Fruit fly (Drosophila melanogaster) whole organism, wandering third instar larva: ENCODE measurements around the gene Lkb1.

Experiments
- Abd-B ChIP-seq: fragments of >200 bp; optimal IDR thresholded peaks from 2 replicates; lab custom pipeline; 2017; ENCODE audit warnings: missing biosample characterization, missing genetic modification characterization
- CG32264 ChIP-seq: fragments of 200-800 bp; sonication (Bioruptor generic); optimal IDR thresholded peaks from 2 replicates; lab custom pipeline; 2016; ENCODE audit warnings: missing biosample characterization, missing genetic modification characterization
- CG9705 ChIP-seq: fragments of 200-800 bp; sonication (Bioruptor generic); optimal IDR thresholded peaks from 2 replicates; lab custom pipeline; 2018; ENCODE audit warnings: missing biosample characterization, mild to moderate bottlenecking, missing genetic modification characterization
- Dif ChIP-seq: fragments of 200-275, 200-300 bp; sonication (Bioruptor generic); optimal IDR thresholded peaks from 2 replicates; lab custom pipeline; 2018; ENCODE audit warnings: missing biosample characterization, missing genetic modification characterization; ENCODE audit not compliant: partially characterized antibody
- GATAd ChIP-seq: sonication (Bioruptor generic); optimal IDR thresholded peaks from 2 replicates; lab custom pipeline; 2016; ENCODE audit warnings: missing biosample characterization, missing genetic modification characterization
- HLH106 ChIP-seq: fragments of 200-800 bp; optimal IDR thresholded peaks from 3 replicates; lab custom pipeline; 2019; ENCODE audit warnings: missing biosample characterization, mild to moderate bottlenecking, missing genetic modification characterization, moderate library complexity
- Hnf4 ChIP-seq: fragments of 200-800 bp; sonication (Bioruptor generic); optimal IDR thresholded peaks from 2 replicates; lab custom pipeline; 2016; ENCODE audit warnings: missing biosample characterization, mild to moderate bottlenecking, missing genetic modification characterization
- Hr78 ChIP-seq: fragments of >200 bp; optimal IDR thresholded peaks from 2 replicates; lab custom pipeline; 2017; ENCODE audit warnings: missing biosample characterization, missing genetic modification characterization
- Hr83 ChIP-seq: fragments of 200-300 bp; sonication (Bioruptor generic); optimal IDR thresholded peaks from 2 replicates; lab custom pipeline; 2016; ENCODE audit warnings: missing biosample characterization, mild to moderate bottlenecking, missing genetic modification characterization, moderate library complexity; ENCODE audit not compliant: poor library complexity, severe bottlenecking
- Jra ChIP-seq: sonication (Bioruptor generic); optimal IDR thresholded peaks from 2 replicates; lab custom pipeline; 2016; ENCODE audit warnings: missing biosample characterization, missing genetic modification characterization
- Mio ChIP-seq: sonication (Bioruptor generic); optimal IDR thresholded peaks from 2 replicates; lab custom pipeline; 2016; ENCODE audit warnings: missing biosample characterization, missing genetic modification characterization
- Myc ChIP-seq: fragments of >200 bp; optimal IDR thresholded peaks from 2 replicates; lab custom pipeline; 2017
- N ChIP-seq: fragments of >200 bp; optimal IDR thresholded peaks from 2 replicates; lab custom pipeline; 2018; ENCODE audit warnings: missing biosample characterization, missing external identifiers, missing genetic modification characterization
- Rel ChIP-seq, 2 experiments: fragments of 200-800 bp; sonication (Bioruptor generic) in 1 of 2; optimal IDR thresholded peaks; 2 replicates in 1 of 2; 3 replicates in 1 of 2; lab custom pipeline; 2016 to 2019; ENCODE audit warnings: mild to moderate bottlenecking in 2 of 2, missing biosample characterization in 2 of 2, missing genetic modification characterization in 2 of 2, moderate library complexity in 1 of 2
- Sp1 ChIP-seq: fragments of 200-800 bp; sonication (Bioruptor generic); optimal IDR thresholded peaks from 3 replicates; lab custom pipeline; 2019; ENCODE audit warnings: missing biosample characterization, mild to moderate bottlenecking, missing genetic modification characterization, moderate library complexity
- Vsx2 ChIP-seq: fragments of 200-300, 225-300 bp; sonication (Bioruptor generic); optimal IDR thresholded peaks from 2 replicates; lab custom pipeline; 2018; ENCODE audit warnings: missing biosample characterization, missing genetic modification characterization; ENCODE audit not compliant: partially characterized antibody
- br ChIP-seq: fragments of 200-800 bp; sonication (Bioruptor generic); optimal IDR thresholded peaks from 2 replicates; lab custom pipeline; 2016; ENCODE audit warnings: missing biosample characterization, missing genetic modification characterization
- brk ChIP-seq: fragments of 200-800 bp; sonication (Bioruptor generic); optimal IDR thresholded peaks from 2 replicates; lab custom pipeline; 2016; ENCODE audit warnings: missing biosample characterization, mild to moderate bottlenecking, missing genetic modification characterization
- dl ChIP-seq, 2 experiments: fragments of 175-275, 200-275 bp in 1 of 2; fragments of 200-275 bp in 1 of 2; sonication (Bioruptor generic); optimal IDR thresholded peaks; lab custom pipeline; 2018; ENCODE audit warnings: mild to moderate bottlenecking in 2 of 2, missing biosample characterization in 2 of 2, missing genetic modification characterization in 2 of 2, moderate library complexity in 2 of 2; ENCODE audit not compliant: partially characterized antibody in 2 of 2, insufficient read depth in 1 of 2
- dmrt93B ChIP-seq: fragments of 200-800 bp; sonication (Bioruptor generic); optimal IDR thresholded peaks from 2 replicates; lab custom pipeline; 2018; ENCODE audit warnings: missing biosample characterization, mild to moderate bottlenecking, missing genetic modification characterization
- dsf ChIP-seq: sonication (Bioruptor generic); optimal IDR thresholded peaks from 2 replicates; lab custom pipeline; 2016; ENCODE audit warnings: missing biosample characterization, missing genetic modification characterization, borderline replicate concordance
- ey ChIP-seq: fragments of 200-800 bp; sonication (Bioruptor generic); optimal IDR thresholded peaks from 2 replicates; lab custom pipeline; 2016; ENCODE audit warnings: missing biosample characterization, missing genetic modification characterization
- foxo ChIP-seq, 2 experiments: fragments of 200-800 bp; sonication (Bioruptor generic); optimal IDR thresholded peaks; 2 replicates in 1 of 2; 3 replicates in 1 of 2; lab custom pipeline; 2016 to 2017; ENCODE audit warnings: missing biosample characterization in 2 of 2, missing genetic modification characterization in 2 of 2
- jim ChIP-seq: fragments of 175-275, 200-325 bp; sonication (Bioruptor generic); optimal IDR thresholded peaks from 2 replicates; lab custom pipeline; 2016; ENCODE audit warnings: missing biosample characterization, mild to moderate bottlenecking, missing genetic modification characterization
- psq ChIP-seq: fragments of 200-800 bp; sonication (Bioruptor generic); optimal IDR thresholded peaks from 3 replicates; lab custom pipeline; 2017; ENCODE audit warnings: missing biosample characterization, mild to moderate bottlenecking, missing genetic modification characterization, moderate library complexity
- rgr ChIP-seq: fragments of 200-800 bp; sonication (Bioruptor generic); optimal IDR thresholded peaks from 3 replicates; lab custom pipeline; 2016; ENCODE audit warnings: missing biosample characterization, mild to moderate bottlenecking, missing genetic modification characterization
- sage ChIP-seq: fragments of 200-800 bp; sonication (Bioruptor generic); optimal IDR thresholded peaks from 2 replicates; lab custom pipeline; 2016; ENCODE audit warnings: missing biosample characterization, mild to moderate bottlenecking, missing genetic modification characterization
- tai ChIP-seq: sonication (Bioruptor generic); optimal IDR thresholded peaks from 2 replicates; lab custom pipeline; 2016; ENCODE audit warnings: missing biosample characterization, missing genetic modification characterization
- usp ChIP-seq: fragments of >200 bp; optimal IDR thresholded peaks from 2 replicates; lab custom pipeline; 2017; ENCODE audit warnings: missing biosample characterization, missing genetic modification characterization
- woc ChIP-seq: sonication (Bioruptor generic); optimal IDR thresholded peaks from 2 replicates; lab custom pipeline; 2016; ENCODE audit warnings: missing biosample characterization, mild to moderate bottlenecking, missing genetic modification characterization

Gene Lkb1

dm6 chr3R:13647734-13648541 is 28.4 kb upstream of the Lkb1 start:
- TF ChIP-seq Dif (GFP tag; lab: Kevin White, UChicago) = peak; percentile 2
- TF ChIP-seq Hnf4 (GFP tag; lab: Kevin White, UChicago) = peak; percentile 26
- TF ChIP-seq usp (GFP tag; lab: Kevin White, UChicago) = no peak
- no peak for TF ChIP-seq Myc
- TF ChIP-seq brk = peak; percentile 61
- TF ChIP-seq dmrt93B (GFP tag; lab: Kevin White, UChicago) = no peak
- TF ChIP-seq CG32264 (GFP tag; lab: Kevin White, UChicago) = no peak
- peak; percentile 90 for TF ChIP-seq psq (GFP tag; lab: Kevin White, UChicago)
- peak; percentile 26 for TF ChIP-seq woc (GFP tag; lab: Kevin White, UChicago)
- no peak for TF ChIP-seq Hr78 (GFP tag; lab: Kevin White, UChicago)
- TF ChIP-seq Abd-B (GFP tag; lab: Kevin White, UChicago) = no peak
- no peak for TF ChIP-seq CG9705
- no peak for TF ChIP-seq Mio (GFP tag; lab: Kevin White, UChicago)
- TF ChIP-seq, all 38 proteins: peak for 5

DNA sequence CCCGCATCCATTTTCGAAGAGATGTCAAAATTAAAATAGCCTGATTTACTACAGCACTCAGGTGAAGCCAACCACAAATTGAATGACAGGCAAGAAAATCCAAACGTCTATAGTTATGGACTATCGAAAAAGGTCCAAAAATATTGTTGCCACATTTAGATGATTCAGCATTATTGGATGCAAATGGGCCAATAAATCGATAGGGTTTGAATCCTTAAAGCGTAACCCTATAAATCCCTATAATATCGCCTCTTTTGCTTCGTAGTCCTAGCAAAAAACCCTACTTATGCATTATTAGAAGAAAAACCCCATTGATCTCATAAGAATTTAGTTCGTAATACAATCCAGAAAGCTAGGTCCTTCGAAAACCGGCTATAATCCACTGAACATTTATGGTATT is 20.1 kb upstream of the Lkb1 start, which contains the start of gene Rbp4:
Rbp4 (minus strand) TSS at position 101 of the 400 bp plus-strand sequence.
- TF ChIP-seq dl (GFP tag; optimal IDR thresholded peaks at IDR 0.05; lab: Kevin White, UChicago; ENCODE audit: insufficient read depth in 1 of 2, partially characterized antibody in 2 of 2) (no peak), sage (no peak), N (GFP tag; lab: Kevin White, UChicago) (no peak), woc (GFP tag; lab: Kevin White, UChicago) (no peak), dsf (no peak), GATAd (no peak), Hr78 (GFP tag; lab: Kevin White, UChicago) (no peak), br (no peak), HLH106 (tag; lab: Kevin White, UChicago) (no peak), Abd-B (GFP tag; lab: Kevin White, UChicago) (no peak), rgr (GFP tag; lab: Kevin White, UChicago) (no peak), tai (GFP tag; lab: Kevin White, UChicago) (no peak), ey (GFP tag; lab: Kevin White, UChicago) (no peak), CG9705 (no peak), Hr83 (GFP tag; lab: Kevin White, UChicago) (no peak), dmrt93B (GFP tag; lab: Kevin White, UChicago) (no peak), Jra (GFP tag; lab: Kevin White, UChicago) (no peak), Vsx2 (no peak), brk (no peak), psq (GFP tag; lab: Kevin White, UChicago) (no peak)

DNA sequence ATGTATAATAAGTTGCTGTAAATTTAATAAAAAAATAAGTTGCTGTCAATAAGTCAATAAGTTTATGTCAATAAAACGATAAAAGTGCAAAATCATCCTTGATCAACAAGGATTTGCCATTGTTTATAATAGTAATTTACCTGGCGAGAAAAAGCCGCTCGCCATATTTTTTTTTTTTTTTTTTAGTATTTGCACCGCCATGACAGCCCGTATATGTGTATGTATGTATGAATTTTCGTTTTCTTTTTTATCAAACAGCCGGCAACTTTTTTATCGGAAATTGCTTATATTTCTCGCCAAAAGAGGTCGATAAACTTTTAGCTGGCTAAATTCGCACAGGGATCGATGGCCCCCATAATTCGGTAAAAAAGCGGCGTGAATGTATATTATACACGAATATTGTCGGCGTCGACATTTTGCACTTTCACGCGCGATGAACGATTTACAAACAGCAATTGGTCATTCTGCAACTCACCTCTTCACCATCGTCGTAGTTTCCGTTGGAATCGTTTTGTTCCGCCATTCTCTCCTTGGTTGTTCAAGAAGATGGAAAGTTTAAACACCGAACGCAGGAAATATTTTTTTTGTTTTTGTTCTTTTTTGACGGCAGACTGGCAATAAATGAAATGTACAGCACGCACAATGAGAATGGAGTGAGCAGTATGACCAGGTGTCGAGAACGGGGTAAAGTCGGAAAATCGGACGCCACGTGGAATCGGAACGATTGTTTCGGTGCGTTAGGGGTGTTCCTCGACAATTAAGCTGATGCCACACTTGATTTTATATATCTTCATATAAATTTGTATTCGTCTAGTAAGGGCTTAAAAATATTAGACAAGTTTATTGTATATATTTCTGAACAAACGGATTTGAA is 16.2 kb upstream of the Lkb1 start, which contains the start of gene Hrb87F:
Hrb87F (minus strand) TSS at position 667 of the 874 bp plus-strand sequence.
- TF ChIP-seq brk (peak; percentile 31), jim (GFP tag; lab: Kevin White, UChicago) (peak; percentile 90), dmrt93B (GFP tag; lab: Kevin White, UChicago) (no peak), woc (GFP tag; lab: Kevin White, UChicago) (peak; percentile 10), Sp1 (GFP tag; lab: Kevin White, UChicago) (peak; percentile 46), sage (no peak), Hr83 (GFP tag; lab: Kevin White, UChicago) (peak; percentile 70), foxo (GFP tag; optimal IDR thresholded peaks at IDR 0.05; lab: Kevin White, UChicago) (no peak), Rel (GFP tag; optimal IDR thresholded peaks at IDR 0.05; lab: Kevin White, UChicago) (no peak), Rel (tag; optimal IDR thresholded peaks at IDR 0.05; lab: Kevin White, UChicago) (peak; percentile 40), Hnf4 (GFP tag; lab: Kevin White, UChicago) (peak; percentile 4), Abd-B (GFP tag; lab: Kevin White, UChicago) (no peak), dl (GFP tag; optimal IDR thresholded peaks at IDR 0.05; lab: Kevin White, UChicago; ENCODE audit: insufficient read depth in 1 of 2, partially characterized antibody in 2 of 2) (peak in 1 of 2 experiments; percentile 12)
